Fruit fly (Drosophila melanogaster) Kc167 (cell line): ENCODE data around the gene CG14095.
"Not testable (repeated sequence)": the region's sequence is repeated elsewhere in the genome, so short reads cannot be mapped to it uniquely, and the experiment has no call there.

ENCODE experiments used
- Myc ChIP-seq: fragments of >200 bp; optimal IDR thresholded peaks from 2 replicates; lab custom pipeline; 2017; ENCODE audit warnings: missing external identifiers
- Sin3A ChIP-seq: fragments of >200 bp; optimal IDR thresholded peaks from 2 replicates; lab custom pipeline; 2018; ENCODE audit warnings: missing external identifiers
- ttk ChIP-seq: sonication (Bioruptor generic); optimal IDR thresholded peaks from 2 replicates; lab custom pipeline; 2017; ENCODE audit warnings: missing external identifiers

DNA sequence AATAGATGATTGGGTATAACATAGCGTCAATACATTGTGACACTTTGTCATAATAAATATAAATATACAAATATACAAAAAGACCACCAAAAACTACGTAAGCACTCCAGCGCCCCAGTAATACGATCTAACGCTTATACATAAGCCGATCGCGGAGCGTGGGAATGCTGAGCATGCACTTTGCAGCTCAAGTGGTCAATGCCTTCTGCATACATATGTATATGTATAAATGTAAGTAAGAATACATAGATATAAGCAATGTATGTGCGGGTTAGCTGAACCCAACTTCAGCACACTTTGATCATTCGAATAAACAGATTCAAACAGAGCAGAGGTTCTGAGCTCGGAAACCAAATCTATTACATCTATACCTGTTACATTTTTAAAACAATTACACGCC, 22.7 kb upstream of the CG14095 start, which contains the start of gene CG32212:
- not testable (repeated sequence) for TF ChIP-seq Myc, ttk, Sin3A (lab: Kevin White, UChicago)
